Fruit fly (Drosophila melanogaster): ENCODE results near the gene CG34179.
A peak's percentile ranks its signal among the peaks of the same experiment; 100 is the strongest.

The CG34179 gene

dm6 chr2L:6082936-6083627, 34.6 kb upstream of the CG34179 start (continued):
- TF ChIP-seq jim (GFP tag; optimal IDR thresholded peaks at IDR 0.05) (no peak), sage (GFP tag; optimal IDR thresholded peaks at IDR 0.05) (no peak), br (GFP tag; optimal IDR thresholded peaks at IDR 0.05) (peak; percentile 57), rgr (GFP tag; optimal IDR thresholded peaks at IDR 0.05) (peak; percentile 27), N (GFP tag; optimal IDR thresholded peaks at IDR 0.05) (no peak), GATAd (GFP tag; optimal IDR thresholded peaks at IDR 0.05) (no peak)

- TF ChIP-seq psq (GFP tag; optimal IDR thresholded peaks at IDR 0.05) (no peak), CrebA (GFP tag; optimal IDR thresholded peaks at IDR 0.05; ENCODE audit: borderline replicate concordance) (peak; percentile 86), woc (GFP tag; optimal IDR thresholded peaks at IDR 0.05) (no peak), HLH106 (tag; optimal IDR thresholded peaks at IDR 0.05) (peak; percentile 8), sage (GFP tag; optimal IDR thresholded peaks at IDR 0.05) (no peak), tai (GFP tag; optimal IDR thresholded peaks at IDR 0.05) (peak; percentile 8), Rel (GFP tag; optimal IDR thresholded peaks at IDR 0.05) (peak; percentile 38), Rel (tag; optimal IDR thresholded peaks at IDR 0.05) (peak; percentile 58), Mio (GFP tag; optimal IDR thresholded peaks at IDR 0.05) (no peak), fru (GFP tag; optimal IDR thresholded peaks at IDR 0.05) (peak; percentile 69), N (GFP tag; optimal IDR thresholded peaks at IDR 0.05) (no peak), Jra (GFP tag; optimal IDR thresholded peaks at IDR 0.05) (no peak), sv (GFP tag; optimal IDR thresholded peaks at IDR 0.05) (no peak), foxo (GFP tag; optimal IDR thresholded peaks at IDR 0.05) (no peak), OdsH (GFP tag; optimal IDR thresholded peaks at IDR 0.05) (no peak), GATAd (GFP tag; optimal IDR thresholded peaks at IDR 0.05) (no peak), Dif (GFP tag; optimal IDR thresholded peaks at IDR 0.05; ENCODE audit: partially characterized antibody) (no peak), Hr83 (GFP tag; optimal IDR thresholded peaks at IDR 0.05; ENCODE audit: poor library complexity, severe bottlenecking) (peak; percentile 76), dsf (GFP tag; optimal IDR thresholded peaks at IDR 0.05; ENCODE audit: borderline replicate concordance) (no peak), Vsx2 (GFP tag; optimal IDR thresholded peaks at IDR 0.05; ENCODE audit: partially characterized antibody) (no peak), CG32264 (GFP tag; optimal IDR thresholded peaks at IDR 0.05) (no peak), br (GFP tag; optimal IDR thresholded peaks at IDR 0.05) (peak; percentile 26), Sp1 (GFP tag; optimal IDR thresholded peaks at IDR 0.05) (no peak), Abd-B (GFP tag; optimal IDR thresholded peaks at IDR 0.05) (no peak), Hnf4 (GFP tag; optimal IDR thresholded peaks at IDR 0.05) (no peak), jim (GFP tag; optimal IDR thresholded peaks at IDR 0.05) (peak; percentile 81), Dfd (GFP tag; optimal IDR thresholded peaks at IDR 0.05) (no peak), CG9705 (GFP tag; optimal IDR thresholded peaks at IDR 0.05) (no peak), h (GFP tag; optimal IDR thresholded peaks at IDR 0.05) (peak; percentile 58), dl (GFP tag; optimal IDR thresholded peaks at IDR 0.05; ENCODE audit: insufficient read depth in 1 of 2, partially characterized antibody in 2 of 2) (peak in 1 of 2 experiments; percentile 40), ey (GFP tag; optimal IDR thresholded peaks at IDR 0.05) (no peak), pan (optimal IDR thresholded peaks at IDR 0.05) (no peak), usp (GFP tag; optimal IDR thresholded peaks at IDR 0.05) (no peak), rgr (GFP tag; optimal IDR thresholded peaks at IDR 0.05) (no peak), Myc (optimal IDR thresholded peaks at IDR 0.05) (no peak), brk (GFP tag; optimal IDR thresholded peaks at IDR 0.05) (peak; percentile 60), lola (GFP tag; optimal IDR thresholded peaks at IDR 0.05) (no peak), Hr78 (GFP tag; optimal IDR thresholded peaks at IDR 0.05) (no peak), dmrt93B (GFP tag; optimal IDR thresholded peaks at IDR 0.05) (no peak)
Observed at dm6 chr2L:6082157-6082645, 33.7 kb upstream of the CG34179 start, which contains the start of gene Kr-h1. TSS of gene Kr-h1 (plus strand) at chr2L:6082603.

All from whole organism, wandering third instar larva.